Worm (Caenorhabditis elegans) whole organism, mixed stage, embryonic: Measurements from ENCODE around the gene F34D6.1.

ENCODE experiments used
- ces-1 ChIP-seq: fragments of 150-350 bp; optimal IDR thresholded peaks from 2 replicates; lab custom pipeline; 2014; ENCODE audit warnings: missing biosample characterization, missing genetic modification reagents, missing genetic modification characterization
- elt-3 ChIP-seq: fragments of 150-350 bp; optimal IDR thresholded peaks from 2 replicates; lab custom pipeline; 2014; ENCODE audit warnings: missing biosample characterization, missing genetic modification characterization
- ham-2 ChIP-seq: fragments of 200-800 bp; sonication (Bioruptor generic); optimal IDR thresholded peaks from 2 replicates; lab custom pipeline; 2018; ENCODE audit warnings: mild to moderate bottlenecking, missing genetic modification characterization, missing compliant biosample characterization
- lsy-2 ChIP-seq: fragments of 150-350 bp; optimal IDR thresholded peaks from 2 replicates; lab custom pipeline; 2014; ENCODE audit warnings: missing biosample characterization, missing genetic modification characterization
- mab-5 ChIP-seq: fragments of 150-350 bp; optimal IDR thresholded peaks from 2 replicates; lab custom pipeline; 2014; ENCODE audit warnings: missing biosample characterization, missing genetic modification characterization
- nhr-12 ChIP-seq: fragments of 150-350 bp; optimal IDR thresholded peaks from 2 replicates; lab custom pipeline; 2014; ENCODE audit warnings: missing biosample characterization, missing genetic modification characterization
- nhr-76 ChIP-seq: sonication (generic microtip); optimal IDR thresholded peaks from 2 replicates; lab custom pipeline; 2017; ENCODE audit warnings: missing biosample characterization, missing genetic modification characterization
- pha-4 ChIP-seq: fragments of 150-350 bp; optimal IDR thresholded peaks from 2 replicates; lab custom pipeline; 2018; ENCODE audit warnings: missing biosample characterization, missing genetic modification reagents, missing genetic modification characterization
- unc-39 ChIP-seq: fragments of 150-350 bp; optimal IDR thresholded peaks from 2 replicates; lab custom pipeline; 2014; ENCODE audit warnings: missing biosample characterization, missing genetic modification characterization
- unc-62 ChIP-seq: fragments of 150-350 bp; optimal IDR thresholded peaks from 2 replicates; lab custom pipeline; 2014; ENCODE audit warnings: missing biosample characterization, missing genetic modification reagents, missing genetic modification characterization

ce11 chrII:2719212-2719611, 38.2 kb upstream of the F34D6.1 start:
- no peak for TF ChIP-seq lsy-2 (tag; lab: Kevin White, UChicago)
- TF ChIP-seq nhr-12 (tag; lab: Kevin White, UChicago): no peak
- no peak for TF ChIP-seq pha-4
- no peak for TF ChIP-seq unc-39 (tag; lab: Kevin White, UChicago)
- no peak for TF ChIP-seq ham-2 (GFP tag; lab: Kevin White, UChicago)
- TF ChIP-seq nhr-76 (tag; lab: Kevin White, UChicago): no peak
- no peak for TF ChIP-seq elt-3 (tag; lab: Kevin White, UChicago)
- no peak for TF ChIP-seq mab-5 (tag; lab: Kevin White, UChicago)
- TF ChIP-seq unc-62 (GFP tag; lab: Kevin White, UChicago): no peak
- no peak for TF ChIP-seq ces-1 (GFP tag; lab: Kevin White, UChicago)
